Fruit fly (Drosophila melanogaster): ENCODE measurements around the gene X11Lbeta.

- no peak for TF ChIP-seq sage (GFP tag; optimal IDR thresholded peaks at IDR 0.05)
- no peak for TF ChIP-seq fru (GFP tag; optimal IDR thresholded peaks at IDR 0.05)
- no peak for TF ChIP-seq Hr78 (GFP tag; optimal IDR thresholded peaks at IDR 0.05)
- no peak for TF ChIP-seq Hnf4 (GFP tag; optimal IDR thresholded peaks at IDR 0.05)
- no peak for TF ChIP-seq psq (GFP tag; optimal IDR thresholded peaks at IDR 0.05)
- no peak for TF ChIP-seq Jra (GFP tag; optimal IDR thresholded peaks at IDR 0.05)
- TF ChIP-seq dmrt93B (GFP tag; optimal IDR thresholded peaks at IDR 0.05) = no peak
- TF ChIP-seq jim (GFP tag; optimal IDR thresholded peaks at IDR 0.05) = no peak
- TF ChIP-seq HLH106 (tag; optimal IDR thresholded peaks at IDR 0.05) = no peak
- no peak for TF ChIP-seq OdsH (GFP tag; optimal IDR thresholded peaks at IDR 0.05)
Observed at dm6 chrX:10728541-10728968, 101.0 kb downstream of the X11Lbeta start.

Measured in whole organism, wandering third instar larva.